Fruit fly (Drosophila melanogaster): Measurements from ENCODE around the gene CG13895.

CG13895 gene

dm6 chr3L:754612-755011, 46.6 kb upstream of the CG13895 start (continued):
- TF ChIP-seq CG12071 (GFP tag; optimal IDR thresholded peaks at IDR 0.05) (no peak), pb (GFP tag; optimal IDR thresholded peaks at IDR 0.05) (no peak), CG7556 (GFP tag; optimal IDR thresholded peaks at IDR 0.05) (no peak), CG12155 (GFP tag; optimal IDR thresholded peaks at IDR 0.05) (no peak), CG16815 (GFP tag; optimal IDR thresholded peaks at IDR 0.05) (no peak), emc (GFP tag; optimal IDR thresholded peaks at IDR 0.05) (no peak), CG12769 (tag; optimal IDR thresholded peaks at IDR 0.05) (no peak), CG2889 (GFP tag; IDR thresholded peaks at IDR 0.05) (no peak), Fer3 (tag; optimal IDR thresholded peaks at IDR 0.05) (no peak), insv (GFP tag; optimal IDR thresholded peaks at IDR 0.05) (no peak), tgo (GFP tag; IDR thresholded peaks at IDR 0.05) (peak; percentile 18; the same call in 1 of the 3 replicates), Optix (GFP tag; IDR thresholded peaks at IDR 0.05) (no peak), CG17361 (GFP tag; IDR thresholded peaks at IDR 0.05) (no peak), Lpt (GFP tag; optimal IDR thresholded peaks at IDR 0.05) (no peak), eve (GFP tag; optimal IDR thresholded peaks at IDR 0.05) (peak in 1 of 2 experiments; percentile 62), CG3995 (GFP tag; optimal IDR thresholded peaks at IDR 0.05) (no peak), cas (GFP tag; IDR thresholded peaks at IDR 0.05) (no peak), org-1 (GFP tag; optimal IDR thresholded peaks at IDR 0.05) (no peak), CG13624 (GFP tag; optimal IDR thresholded peaks at IDR 0.05) (no peak), CG3838 (GFP tag; optimal IDR thresholded peaks at IDR 0.05) (no peak), pzg (GFP tag; optimal IDR thresholded peaks at IDR 0.05) (no peak), CG31388 (GFP tag; optimal IDR thresholded peaks at IDR 0.05) (no peak), D19A (tag; optimal IDR thresholded peaks at IDR 0.05) (peak; percentile 21), sens (GFP tag) (peak; percentile 88), Abd-B (GFP tag; optimal IDR thresholded peaks at IDR 0.05) (no peak), sisA (GFP tag; IDR thresholded peaks at IDR 0.05) (peak; percentile 46; the same call in 1 of the 2 replicates), Camta (GFP tag; optimal IDR thresholded peaks at IDR 0.05) (peak; percentile 6), CG12219 (GFP tag; optimal IDR thresholded peaks at IDR 0.05) (no peak), danr (GFP tag; IDR thresholded peaks at IDR 0.05) (no peak), CG10147 (GFP tag; optimal IDR thresholded peaks at IDR 0.05) (no peak), Ptx1 (GFP tag; IDR thresholded peaks at IDR 0.05) (peak; percentile 56), CG17829 (tag; optimal IDR thresholded peaks at IDR 0.05) (peak; percentile 12), maf-S (GFP tag; optimal IDR thresholded peaks at IDR 0.05) (no peak), hb (GFP tag; IDR thresholded peaks at IDR 0.05; ENCODE audit: partially characterized antibody) (no peak), ken (GFP tag; IDR thresholded peaks at IDR 0.05) (no peak), CG9437 (GFP tag; optimal IDR thresholded peaks at IDR 0.05) (no peak), NFAT (GFP tag; IDR thresholded peaks at IDR 0.05) (no peak), Lim3 (GFP tag; IDR thresholded peaks at IDR 0.05) (no peak), dysf (GFP tag; IDR thresholded peaks at IDR 0.05) (no peak), Tbp (GFP tag; optimal IDR thresholded peaks at IDR 0.05) (no peak), CG11504 (tag; optimal IDR thresholded peaks at IDR 0.05) (peak; percentile 22), Hr51 (GFP tag; optimal IDR thresholded peaks at IDR 0.05) (peak in 1 of 2 experiments; percentile 50), Stat92E (GFP tag; optimal IDR thresholded peaks at IDR 0.05) (no peak), mirr (GFP tag; optimal IDR thresholded peaks at IDR 0.05) (no peak), nmo (GFP tag; optimal IDR thresholded peaks at IDR 0.05) (peak; percentile 33), Kr (GFP tag; optimal IDR thresholded peaks at IDR 0.05) (no peak)

Data from whole organism, embryonic.